Fruit fly (Drosophila melanogaster) whole organism, embryonic: ENCODE measurements around the gene CBP.

Source experiments
- C15 ChIP-seq: fragments of 200-800 bp; sonication (Bioruptor generic); IDR thresholded peaks from 3 replicates; pipeline ENCODE4 v1.3.6; 2022; ENCODE audit warnings: missing biosample characterization, missing genetic modification characterization
- CG10209 ChIP-seq: fragments of 200-800 bp; sonication (Bioruptor generic); optimal IDR thresholded peaks from 3 replicates; lab custom pipeline; 2017; ENCODE audit warnings: missing biosample characterization, mild to moderate bottlenecking, missing genetic modification characterization, missing genetic modification reagents
- CG1024 ChIP-seq: fragments of 200-800 bp; sonication (Bioruptor generic); IDR thresholded peaks from 2 replicates; pipeline ENCODE4 v1.3.6; 2022; ENCODE audit warnings: missing biosample characterization, missing genetic modification characterization
- CG10543 ChIP-seq: fragments of 200-800 bp; sonication (Bioruptor generic); optimal IDR thresholded peaks from 3 replicates; lab custom pipeline; 2017; ENCODE audit warnings: missing biosample characterization, mild to moderate bottlenecking, missing genetic modification characterization, moderate library complexity
- CG12071 ChIP-seq: fragments of 200-800 bp; sonication (Bioruptor generic); optimal IDR thresholded peaks from 3 replicates; lab custom pipeline; 2018; ENCODE audit warnings: missing biosample characterization, mild to moderate bottlenecking, missing genetic modification characterization
- CG12299 ChIP-seq: fragments of 200-800 bp; sonication (Bioruptor generic); optimal IDR thresholded peaks from 2 replicates; lab custom pipeline; 2018; ENCODE audit warnings: missing biosample characterization, mild to moderate bottlenecking, missing genetic modification characterization
- CG13624 ChIP-seq: fragments of 200-800 bp; sonication (Bioruptor generic); optimal IDR thresholded peaks from 2 replicates; lab custom pipeline; 2016; ENCODE audit warnings: missing biosample characterization, missing genetic modification characterization
- CG1603 ChIP-seq: fragments of 200-800 bp; sonication (Bioruptor generic); optimal IDR thresholded peaks from 2 replicates; lab custom pipeline; 2019; ENCODE audit warnings: missing biosample characterization, mild to moderate bottlenecking, missing genetic modification characterization, moderate library complexity
- CG1792 ChIP-seq: fragments of 200-800 bp; sonication (Bioruptor generic); optimal IDR thresholded peaks from 2 replicates; lab custom pipeline; 2016; ENCODE audit warnings: missing biosample characterization, missing genetic modification characterization
- CG18262 ChIP-seq: fragments of 200-800 bp; optimal IDR thresholded peaks from 3 replicates; lab custom pipeline; 2019; ENCODE audit warnings: missing biosample characterization, mild to moderate bottlenecking, missing genetic modification characterization, moderate library complexity
- CG4282 ChIP-seq: fragments of 200-800 bp; sonication (Bioruptor generic); optimal IDR thresholded peaks from 2 replicates; lab custom pipeline; 2016; ENCODE audit warnings: missing biosample characterization, missing genetic modification characterization
- CG4328 ChIP-seq: fragments of 200-800 bp; sonication (Bioruptor generic); optimal IDR thresholded peaks from 3 replicates; lab custom pipeline; 2017; ENCODE audit warnings: missing biosample characterization, missing genetic modification reagents, missing genetic modification characterization
- CG4360 ChIP-seq: fragments of 200-800 bp; sonication (Bioruptor generic); IDR thresholded peaks from 2 replicates; pipeline ENCODE4 v1.3.6; 2022; ENCODE audit warnings: missing biosample characterization, missing genetic modification characterization
- CG4730 ChIP-seq: fragments of 200-800 bp; sonication (Bioruptor generic); IDR thresholded peaks from 2 replicates; pipeline ENCODE4 v1.3.6; 2022; ENCODE audit warnings: missing biosample characterization, missing genetic modification characterization
- CG7271 ChIP-seq: fragments of 200-800 bp; sonication (Bioruptor generic); optimal IDR thresholded peaks from 2 replicates; lab custom pipeline; 2018; ENCODE audit warnings: missing biosample characterization, mild to moderate bottlenecking, missing genetic modification characterization, moderate library complexity
- CG8290 ChIP-seq, 3 experiments: fragments of 200-800 bp; sonication (Bioruptor generic); optimal IDR thresholded peaks; 2 replicates each; lab custom pipeline; 2016 to 2019; ENCODE audit warnings: missing biosample characterization in 3 of 3, missing genetic modification characterization in 3 of 3, mild to moderate bottlenecking in 2 of 3, moderate library complexity in 1 of 3
- CG9609 ChIP-seq: fragments of 200-800 bp; sonication (Bioruptor generic); optimal IDR thresholded peaks from 3 replicates; lab custom pipeline; 2016; ENCODE audit warnings: missing biosample characterization, missing genetic modification characterization
- D ChIP-seq, 2 experiments: fragments of 200-800 bp in 1 of 2; fragments of >200 bp in 1 of 2; sonication (Bioruptor generic) in 1 of 2; optimal IDR thresholded peaks; 2 replicates in 1 of 2; 3 replicates in 1 of 2; lab custom pipeline; 2017; ENCODE audit warnings: mild to moderate bottlenecking in 1 of 2, missing biosample characterization in 1 of 2, missing genetic modification characterization in 1 of 2, missing genetic modification reagents in 1 of 2
- Dek ChIP-seq: fragments of 200-800 bp; sonication (Bioruptor generic); optimal IDR thresholded peaks from 3 replicates; lab custom pipeline; 2019; ENCODE audit warnings: missing biosample characterization, mild to moderate bottlenecking, missing genetic modification characterization, moderate library complexity
- H15 ChIP-seq: fragments of 200-800 bp; sonication (Bioruptor generic); IDR thresholded peaks from 3 replicates; pipeline ENCODE4 v1.3.6; 2022; ENCODE audit warnings: missing biosample characterization, missing genetic modification characterization
- Hr78 ChIP-seq, 2 experiments: fragments of 200-800 bp in 1 of 2; fragments of >200 bp in 1 of 2; sonication (Bioruptor generic) in 1 of 2; optimal IDR thresholded peaks; 2 replicates each; lab custom pipeline; 2017 to 2019; ENCODE audit warnings: missing biosample characterization in 2 of 2, missing genetic modification characterization in 2 of 2, mild to moderate bottlenecking in 1 of 2, moderate library complexity in 1 of 2
- MTF-1 ChIP-seq: fragments of 200-800 bp; sonication (Bioruptor generic); optimal IDR thresholded peaks from 2 replicates; lab custom pipeline; 2018; ENCODE audit warnings: missing biosample characterization, mild to moderate bottlenecking, missing genetic modification characterization, borderline replicate concordance
- Mes4 ChIP-seq: fragments of 200-800 bp; sonication (Bioruptor generic); optimal IDR thresholded peaks from 2 replicates; lab custom pipeline; 2016; ENCODE audit warnings: missing biosample characterization, missing genetic modification characterization
- Nf-YB ChIP-seq: fragments of 200-800 bp; sonication (Bioruptor generic); optimal IDR thresholded peaks from 3 replicates; lab custom pipeline; 2019; ENCODE audit warnings: missing biosample characterization, mild to moderate bottlenecking, missing genetic modification characterization, moderate library complexity
- Oli ChIP-seq: fragments of 200-800 bp; sonication (Bioruptor generic); optimal IDR thresholded peaks from 2 replicates; lab custom pipeline; 2018; ENCODE audit warnings: missing biosample characterization, mild to moderate bottlenecking, missing genetic modification characterization, moderate library complexity
- Optix ChIP-seq: fragments of 200-800 bp; sonication (Bioruptor generic); IDR thresholded peaks from 3 replicates; pipeline ENCODE4 v1.3.6; 2022; ENCODE audit warnings: missing biosample characterization, missing genetic modification characterization
- Pdp1 ChIP-seq, 2 experiments: fragments of 200-800 bp; sonication (Bioruptor generic); optimal IDR thresholded peaks; 3 replicates each; lab custom pipeline; 2016; ENCODE audit warnings: missing biosample characterization in 2 of 2, missing genetic modification characterization in 2 of 2, mild to moderate bottlenecking in 1 of 2, moderate library complexity in 1 of 2
- Six4 ChIP-seq: fragments of 200-800 bp; sonication (Bioruptor generic); optimal IDR thresholded peaks from 2 replicates; lab custom pipeline; 2016; ENCODE audit warnings: missing biosample characterization, missing genetic modification characterization
- Vsx1 ChIP-seq: fragments of 200-800 bp; sonication (Bioruptor generic); optimal IDR thresholded peaks from 2 replicates; lab custom pipeline; 2017; ENCODE audit warnings: missing biosample characterization, mild to moderate bottlenecking, missing genetic modification characterization, missing genetic modification reagents
- Xbp1 ChIP-seq: fragments of 200-800 bp; sonication (Bioruptor generic); optimal IDR thresholded peaks from 3 replicates; lab custom pipeline; 2016; ENCODE audit warnings: missing biosample characterization, mild to moderate bottlenecking, missing genetic modification characterization
- al ChIP-seq: fragments of 200-800 bp; sonication (Bioruptor generic); IDR thresholded peaks from 2 replicates; pipeline ENCODE4 v1.3.6; 2022; ENCODE audit warnings: missing biosample characterization, missing genetic modification characterization
- ase ChIP-seq: fragments of 200-800 bp; sonication (Bioruptor generic); IDR thresholded peaks from 3 replicates; pipeline ENCODE4 v1.3.6; 2022; ENCODE audit warnings: missing biosample characterization, missing genetic modification characterization
- corto ChIP-seq: fragments of 200-800 bp; sonication (Bioruptor generic); optimal IDR thresholded peaks from 2 replicates; lab custom pipeline; 2016; ENCODE audit warnings: missing biosample characterization, mild to moderate bottlenecking, missing genetic modification characterization, moderate library complexity
- ewg ChIP-seq: fragments of 200-800 bp; sonication (Bioruptor generic); optimal IDR thresholded peaks from 3 replicates; lab custom pipeline; 2017; ENCODE audit warnings: mild to moderate bottlenecking, missing biosample characterization, missing genetic modification reagents, missing genetic modification characterization
- lbe ChIP-seq: fragments of 200-800 bp; sonication (Bioruptor generic); optimal IDR thresholded peaks from 2 replicates; lab custom pipeline; 2016; ENCODE audit warnings: missing biosample characterization, mild to moderate bottlenecking, missing genetic modification characterization
- pfk ChIP-seq: fragments of 200-800 bp; sonication (Bioruptor generic); optimal IDR thresholded peaks from 2 replicates; lab custom pipeline; 2018; ENCODE audit warnings: missing biosample characterization, mild to moderate bottlenecking, missing genetic modification characterization, moderate library complexity
- schlank ChIP-seq: fragments of 200-800 bp; sonication (Bioruptor generic); optimal IDR thresholded peaks from 2 replicates; lab custom pipeline; 2018; ENCODE audit warnings: missing biosample characterization, mild to moderate bottlenecking, missing genetic modification characterization
- sd ChIP-seq: fragments of 200-800 bp; sonication (Bioruptor generic); optimal IDR thresholded peaks from 3 replicates; lab custom pipeline; 2018; ENCODE audit warnings: missing biosample characterization, mild to moderate bottlenecking, missing genetic modification characterization, moderate library complexity
- so ChIP-seq: fragments of 200-800 bp; sonication (Bioruptor generic); IDR thresholded peaks from 3 replicates; pipeline ENCODE4 v1.3.6; 2022; ENCODE audit warnings: missing biosample characterization, missing genetic modification characterization
- sr ChIP-seq: fragments of 200-800 bp; sonication (Bioruptor generic); IDR thresholded peaks from 3 replicates; pipeline ENCODE4 v1.3.6; 2022; ENCODE audit warnings: missing biosample characterization, missing genetic modification characterization
- trh ChIP-seq: fragments of 200-800 bp; sonication (Bioruptor generic); optimal IDR thresholded peaks from 2 replicates; lab custom pipeline; 2016; ENCODE audit warnings: missing biosample characterization, missing genetic modification characterization
- tup ChIP-seq: fragments of 200-800 bp; sonication (Bioruptor generic); optimal IDR thresholded peaks from 2 replicates; lab custom pipeline; 2016; ENCODE audit warnings: missing biosample characterization, mild to moderate bottlenecking, missing genetic modification characterization, moderate library complexity
- wek ChIP-seq: fragments of 200-800 bp; sonication (Bioruptor generic); optimal IDR thresholded peaks from 3 replicates; lab custom pipeline; 2018; ENCODE audit warnings: missing biosample characterization, mild to moderate bottlenecking, missing genetic modification characterization, moderate library complexity
- wor ChIP-seq: fragments of 200-800 bp; sonication (Bioruptor generic); IDR thresholded peaks from 2 replicates; pipeline ENCODE4 v1.3.6; 2022; ENCODE audit warnings: missing biosample characterization, missing genetic modification characterization
- zfh2 ChIP-seq: fragments of 200-800 bp; sonication (Bioruptor generic); optimal IDR thresholded peaks from 2 replicates; lab custom pipeline; 2016; ENCODE audit warnings: missing biosample characterization, missing genetic modification characterization

CBP gene

DNA sequence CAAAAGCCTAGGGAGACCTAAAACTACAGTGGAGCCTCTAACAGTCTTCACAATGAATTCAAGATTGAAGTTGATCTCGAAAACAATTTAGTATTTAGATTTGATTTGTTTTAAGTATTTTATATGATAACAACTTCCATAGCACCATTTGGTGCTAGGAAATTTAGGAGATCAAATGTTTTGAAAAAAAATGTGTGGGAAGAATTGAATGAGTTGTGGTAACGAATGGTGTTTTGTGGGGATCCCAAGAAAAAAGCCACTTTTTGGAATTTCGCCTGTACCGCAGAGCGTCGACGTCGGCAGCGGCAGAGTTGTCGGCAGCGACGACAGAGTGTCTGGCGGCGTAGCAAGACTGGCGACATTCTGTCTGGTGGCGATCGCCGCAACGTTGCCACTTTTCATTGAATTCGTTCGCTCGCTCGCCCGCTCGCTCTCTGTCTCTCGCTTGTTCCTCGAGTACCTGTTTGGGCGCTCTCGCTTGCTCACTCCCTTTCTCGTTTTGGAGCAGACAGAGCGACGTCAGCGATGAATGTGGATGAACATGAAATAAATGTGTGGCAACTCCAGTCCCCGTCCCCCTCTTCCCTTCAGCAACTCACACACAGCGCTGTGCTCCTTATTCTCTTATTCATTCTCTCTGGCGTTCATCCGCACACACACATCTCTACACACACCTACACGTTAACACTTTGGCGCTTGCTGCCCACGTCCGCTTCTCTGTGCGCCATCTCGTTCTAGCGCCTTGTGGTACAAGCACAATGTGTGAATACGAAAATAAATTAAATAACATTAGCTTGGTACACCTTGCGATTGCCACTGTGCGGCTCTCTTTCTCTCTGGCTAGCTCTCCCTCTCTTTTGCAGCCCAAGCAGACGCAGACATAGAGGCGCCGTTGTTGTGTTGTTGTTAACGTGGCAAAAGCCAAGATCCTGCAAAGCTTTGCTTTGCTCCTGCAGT lies 37.5 kb upstream of the CBP start (continued):
- TF ChIP-seq corto (GFP tag; lab: Kevin White, UChicago) (no peak), trh (no peak), Hr78 (GFP tag; optimal IDR thresholded peaks at IDR 0.05; lab: Kevin White, UChicago) (no peak), CG13624 (GFP tag; lab: Kevin White, UChicago) (peak; percentile 41), Six4 (GFP tag; lab: Kevin White, UChicago) (no peak), Dek (peak; percentile 31), CG10209 (peak; percentile 39), lbe (GFP tag; lab: Kevin White, UChicago) (no peak), wor (GFP tag; lab: Robert Waterston, UW) (0 out of 2 replicates have a peak, but pooled peaks have one; percentile 19), Pdp1 (GFP tag; optimal IDR thresholded peaks at IDR 0.05; lab: Kevin White, UChicago) (peak; percentile 7 to 79), ewg (GFP tag; lab: Kevin White, UChicago) (peak; percentile 36), Nf-YB (GFP tag; lab: Kevin White, UChicago) (no peak), Optix (GFP tag; lab: Robert Waterston, UW) (0 out of 3 replicates have a peak, but pooled peaks have one; percentile 15), CG4328 (GFP tag; lab: Kevin White, UChicago) (no peak), so (GFP tag; lab: Robert Waterston, UW) (peak; percentile 24; the same call in 1 of the 3 replicates), Xbp1 (peak; percentile 35)

dm6 chrX:7300356-7300721 lies 36.8 kb upstream of the CBP start:
- TF ChIP-seq CG18262 (tag; lab: Kevin White, UChicago) (peak; percentile 14), CG7271 (tag; lab: Kevin White, UChicago) (no peak), Oli (tag; lab: Kevin White, UChicago) (no peak), CG10543 (GFP tag; lab: Kevin White, UChicago) (no peak), wek (no peak), CG9609 (GFP tag; lab: Kevin White, UChicago) (no peak), al (GFP tag; lab: Robert Waterston, UW) (0 out of 2 replicates have a peak, but pooled peaks have one; percentile 21), Vsx1 (peak; percentile 91), H15 (GFP tag; lab: Robert Waterston, UW) (0 out of 3 replicates have a peak, but pooled peaks have one; percentile 8), CG1603 (tag; lab: Kevin White, UChicago) (peak; percentile 41), Mes4 (GFP tag; lab: Kevin White, UChicago) (no peak), zfh2 (peak; percentile 4), schlank (tag; lab: Kevin White, UChicago) (no peak), D (optimal IDR thresholded peaks at IDR 0.05; lab: Kevin White, UChicago) (no peak), D (GFP tag; optimal IDR thresholded peaks at IDR 0.05; lab: Kevin White, UChicago) (no peak), CG10209 (no peak), ewg (GFP tag; lab: Kevin White, UChicago) (no peak), C15 (GFP tag; lab: Robert Waterston, UW) (no peak), CG4360 (GFP tag; lab: Robert Waterston, UW) (peak; percentile 90), CG12299 (tag; lab: Kevin White, UChicago) (no peak), CG13624 (GFP tag; lab: Kevin White, UChicago) (no peak), sd (no peak), sr (GFP tag; lab: Robert Waterston, UW) (peak; percentile 54; the same call in 1 of the 3 replicates), CG1792 (GFP tag; lab: Kevin White, UChicago) (peak; percentile 12), tup (GFP tag; lab: Kevin White, UChicago) (no peak), CG12071 (GFP tag; lab: Kevin White, UChicago) (peak; percentile 4), CG4730 (no peak), ase (GFP tag; lab: Robert Waterston, UW) (no peak), CG1024 (no peak), MTF-1 (no peak), CG4282 (GFP tag; lab: Kevin White, UChicago) (no peak), pfk (GFP tag; lab: Kevin White, UChicago) (no peak), CG8290 (GFP tag; optimal IDR thresholded peaks at IDR 0.05; lab: Kevin White, UChicago) (no peak), CG8290 (tag; optimal IDR thresholded peaks at IDR 0.05; lab: Kevin White, UChicago) (peak in 1 of 2 experiments; percentile 59)
